Fruit fly (Drosophila melanogaster) whole organism, pupa: ENCODE data around the gene Ada1-1.

ENCODE experiments used
- CG12605 ChIP-seq: fragments of 200-800 bp; sonication (Bioruptor generic); IDR thresholded peaks from 2 replicates; pipeline ENCODE4 v1.3.6; 2022; ENCODE audit warnings: missing biosample characterization, missing genetic modification characterization
- CG34367 ChIP-seq: fragments of 200-800 bp; sonication (Bioruptor generic); optimal IDR thresholded peaks from 2 replicates; lab custom pipeline; 2018; ENCODE audit warnings: missing biosample characterization, mild to moderate bottlenecking, missing genetic modification characterization
- CG8159 ChIP-seq: fragments of 200-800 bp; sonication (Bioruptor generic); optimal IDR thresholded peaks from 3 replicates; lab custom pipeline; 2018; ENCODE audit warnings: missing biosample characterization, mild to moderate bottlenecking, missing genetic modification characterization, moderate library complexity
- CG9948 ChIP-seq: fragments of 200-800 bp; sonication (Bioruptor generic); optimal IDR thresholded peaks from 2 replicates; lab custom pipeline; 2018; ENCODE audit warnings: missing biosample characterization, mild to moderate bottlenecking, missing genetic modification characterization, moderate library complexity
- D1 ChIP-seq: fragments of 200-800 bp; sonication (Bioruptor generic); optimal IDR thresholded peaks from 2 replicates; lab custom pipeline; 2018; ENCODE audit warnings: missing biosample characterization, mild to moderate bottlenecking, missing genetic modification characterization, moderate library complexity
- Ets98B ChIP-seq: fragments of 200-800 bp; sonication (Bioruptor generic); IDR thresholded peaks from 2 replicates; pipeline ENCODE4 v1.3.6; 2022; ENCODE audit warnings: missing biosample characterization, missing genetic modification characterization
- Pif1A ChIP-seq: fragments of 200-800 bp; sonication (Bioruptor generic); optimal IDR thresholded peaks from 3 replicates; lab custom pipeline; 2016; ENCODE audit warnings: missing biosample characterization, missing genetic modification characterization

DNA sequence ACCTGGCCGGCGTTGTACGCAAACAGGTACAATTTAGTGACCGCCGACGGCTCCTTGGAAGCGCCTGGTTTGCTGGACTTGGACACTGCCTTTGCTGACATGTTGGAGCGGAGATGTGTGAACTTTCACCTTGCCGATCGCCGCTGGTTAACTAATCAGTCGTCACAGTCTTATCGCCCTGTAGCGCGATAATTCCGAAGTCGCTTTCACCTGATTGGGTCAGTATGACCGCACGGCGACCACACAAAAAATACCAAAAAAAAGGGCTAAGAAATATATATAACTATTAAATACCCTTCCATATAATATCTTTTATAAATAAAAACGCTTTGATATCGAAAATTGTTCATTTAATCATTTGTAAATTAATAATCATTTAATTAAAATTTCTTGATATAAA lies 5.4 kb downstream of the Ada1-1 start, which contains the start of gene Hacd1:
- TF ChIP-seq CG34367 (no peak), D1 (tag; lab: Kevin White, UChicago) (no peak), CG9948 (no peak), CG12605 (GFP tag; lab: Robert Waterston, UW) (no peak), CG8159 (no peak), Pif1A (no peak), Ets98B (GFP tag; lab: Robert Waterston, UW) (no peak)
